Fruit fly (Drosophila melanogaster): ENCODE data around the gene Pgant6.

Pgant6 gene

DNA sequence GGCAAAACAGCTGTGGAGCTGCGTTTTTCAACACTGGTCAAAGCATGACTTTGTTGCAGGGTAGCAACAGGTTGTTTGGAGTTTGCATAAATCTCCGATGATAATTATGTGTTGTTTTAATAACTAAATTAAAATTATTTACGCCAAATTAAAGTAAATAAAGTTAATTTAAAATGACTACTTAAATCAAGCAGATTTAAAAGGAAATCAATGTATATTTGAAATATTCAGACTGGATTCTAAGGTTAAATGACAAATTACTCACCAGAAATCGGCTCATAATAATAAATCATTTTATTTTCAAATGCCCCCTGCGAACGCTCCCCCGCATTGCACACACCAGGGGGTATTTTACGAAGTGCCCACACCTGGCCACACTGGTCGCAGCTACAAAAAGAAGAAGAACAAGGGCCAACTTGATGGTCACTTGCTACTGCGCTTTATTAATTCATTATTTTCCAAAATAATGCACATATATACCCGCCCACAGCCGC, 8.0 kb upstream of the Pgant6 start, which contains the start of the genes CG12093 and Atg2:
Gene CG12093, minus strand, starts transcription at position 40 of the 494 bp plus-strand sequence.
Gene Atg2, plus strand, starts transcription at position 371 of the 494 bp plus-strand sequence.
- TF ChIP-seq CG17801 (GFP tag; optimal IDR thresholded peaks at IDR 0.05; ENCODE audit: partially characterized antibody), result peak; percentile 92

DNA sequence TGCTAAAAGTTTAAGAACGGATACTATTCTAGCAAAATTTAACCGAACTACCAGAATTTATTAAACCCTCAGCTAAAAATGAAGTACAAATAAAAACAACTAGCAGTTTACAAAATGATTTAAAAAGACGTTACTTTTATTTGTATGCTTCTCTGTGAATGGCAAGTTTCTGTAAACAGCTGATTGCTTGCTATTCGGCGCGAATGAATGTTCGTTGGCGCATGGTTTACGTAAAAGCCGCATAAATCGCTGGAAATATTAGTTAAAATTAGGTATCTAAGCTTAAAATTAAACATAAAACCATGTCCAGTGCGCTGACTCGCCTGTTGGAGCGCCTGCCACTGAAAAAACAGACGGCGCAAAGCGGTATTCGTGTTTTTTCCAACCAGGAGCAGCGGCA, 1.3 kb upstream of the Pgant6 start, which contains the start of gene mRpS35:
Gene mRpS35, plus strand, starts transcription at position 189 of the 400 bp plus-strand sequence.
- no peak for TF ChIP-seq CG17801 (GFP tag; optimal IDR thresholded peaks at IDR 0.05; ENCODE audit: partially characterized antibody)

DNA sequence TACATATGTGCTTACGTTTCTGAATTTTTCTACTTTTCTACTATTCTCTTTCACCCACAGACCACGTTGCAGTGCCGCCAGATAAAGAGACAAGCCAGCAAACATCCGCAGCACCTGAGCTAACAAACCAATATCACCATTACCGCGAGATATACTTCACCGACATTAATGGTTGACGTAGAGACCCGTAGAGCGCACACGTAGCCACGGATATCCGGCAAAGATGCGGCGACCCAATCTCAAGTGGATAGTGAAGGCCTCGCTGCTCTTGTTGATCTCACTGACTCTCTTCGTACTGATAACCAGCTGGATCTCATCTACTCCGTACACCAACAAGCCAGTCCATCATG, 598 bp downstream of the Pgant6 start:
- no peak for TF ChIP-seq CG17801 (GFP tag; optimal IDR thresholded peaks at IDR 0.05; ENCODE audit: partially characterized antibody)

DNA sequence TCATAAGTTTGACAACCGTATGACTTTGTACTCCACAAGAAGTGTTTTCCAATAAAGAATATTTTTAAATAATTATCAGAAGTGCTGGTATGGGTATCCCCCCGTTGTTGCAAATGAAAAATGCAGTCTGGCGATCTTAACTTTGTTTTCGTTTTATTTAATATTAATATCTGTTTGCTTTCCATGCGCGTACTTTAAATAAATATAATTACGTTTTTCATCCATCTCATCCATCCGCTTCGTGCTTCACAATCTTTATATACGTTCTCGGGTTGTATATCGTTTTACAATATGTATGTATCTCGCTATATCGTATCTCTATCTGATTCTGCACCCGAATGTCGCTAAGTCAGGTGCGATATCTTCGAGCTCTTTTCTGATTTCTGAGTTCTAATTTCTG, 3.9 kb downstream of the Pgant6 start:
- no peak for TF ChIP-seq CG17801 (GFP tag; optimal IDR thresholded peaks at IDR 0.05; ENCODE audit: partially characterized antibody)

DNA sequence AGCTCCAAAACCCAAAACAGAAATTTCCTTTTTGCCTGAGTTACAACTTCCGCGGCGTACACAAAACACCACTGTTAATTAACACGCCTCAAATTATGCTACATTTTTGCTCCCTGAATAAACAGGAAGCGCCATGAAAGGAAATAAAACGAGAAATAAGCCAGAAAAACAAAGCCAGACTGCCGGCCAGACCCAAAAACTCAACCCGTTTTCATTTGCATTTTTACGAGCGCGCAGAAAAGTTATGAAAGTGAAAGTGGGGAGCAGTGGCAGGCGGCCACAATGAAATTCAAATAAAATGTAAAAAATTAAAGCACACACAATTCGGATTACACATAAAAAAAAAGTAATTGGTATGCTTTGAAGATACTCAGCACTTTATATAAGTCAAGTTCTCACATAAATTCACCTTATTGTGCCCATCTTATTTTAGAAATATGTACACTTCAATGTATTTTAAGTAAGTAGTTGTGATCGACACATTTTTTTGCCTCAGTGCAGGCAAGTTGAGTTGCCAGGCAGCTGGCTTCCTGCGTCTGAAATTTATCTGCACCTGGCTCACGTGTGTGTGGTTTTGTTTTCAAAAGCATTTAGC, 13.4 kb downstream of the Pgant6 start:
- TF ChIP-seq CG17801 (GFP tag; optimal IDR thresholded peaks at IDR 0.05; ENCODE audit: partially characterized antibody), result no peak

DNA sequence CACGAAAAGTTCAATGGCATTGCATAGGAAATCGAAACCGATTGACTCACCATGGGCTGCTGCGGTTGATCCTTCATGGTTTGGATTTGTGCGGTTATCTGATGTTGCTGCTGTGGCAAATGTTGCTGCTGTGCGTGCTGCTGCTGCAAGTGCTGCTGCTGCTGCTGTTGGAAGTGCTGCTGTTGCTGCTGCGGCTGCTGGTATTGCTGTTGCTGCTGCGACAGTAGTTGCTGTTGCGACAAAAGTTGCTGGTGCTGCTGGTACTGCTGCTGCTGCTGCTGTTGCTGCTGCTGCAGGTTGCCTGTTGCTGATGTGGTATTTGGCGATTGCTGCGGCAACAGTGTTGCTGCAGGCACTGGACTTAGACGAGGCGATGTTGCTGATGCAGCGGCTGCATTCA, 14.2 kb downstream of the Pgant6 start:
- no peak for TF ChIP-seq CG17801 (GFP tag; optimal IDR thresholded peaks at IDR 0.05; ENCODE audit: partially characterized antibody)

DNA sequence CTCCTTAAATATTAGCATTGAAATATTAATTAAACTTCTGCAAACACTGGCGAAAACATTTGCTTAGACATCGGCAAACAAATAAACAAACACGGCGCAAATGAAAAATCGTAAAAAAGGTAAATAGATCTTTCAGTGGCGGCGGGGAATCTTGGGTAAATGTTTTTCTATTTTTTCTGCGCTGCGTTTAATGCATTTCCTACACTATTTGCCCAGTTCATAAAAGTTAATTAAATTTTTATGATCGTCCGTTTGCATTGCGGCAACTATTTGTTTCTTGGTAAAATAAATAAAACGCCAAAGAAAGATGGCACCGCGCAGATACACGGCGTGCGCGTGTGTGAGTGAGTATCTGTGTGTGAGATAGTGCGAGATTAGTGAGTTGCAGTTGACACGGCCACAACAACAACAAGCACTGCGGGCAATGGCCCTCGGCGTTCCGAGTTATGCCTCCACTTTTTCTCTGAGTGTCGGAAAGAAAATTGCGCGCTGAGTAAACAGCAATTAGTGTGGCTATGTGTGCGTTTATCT, 16.5 kb downstream of the Pgant6 start:
- peak; percentile 11 for TF ChIP-seq CG17801 (GFP tag; optimal IDR thresholded peaks at IDR 0.05; ENCODE audit: partially characterized antibody)

DNA sequence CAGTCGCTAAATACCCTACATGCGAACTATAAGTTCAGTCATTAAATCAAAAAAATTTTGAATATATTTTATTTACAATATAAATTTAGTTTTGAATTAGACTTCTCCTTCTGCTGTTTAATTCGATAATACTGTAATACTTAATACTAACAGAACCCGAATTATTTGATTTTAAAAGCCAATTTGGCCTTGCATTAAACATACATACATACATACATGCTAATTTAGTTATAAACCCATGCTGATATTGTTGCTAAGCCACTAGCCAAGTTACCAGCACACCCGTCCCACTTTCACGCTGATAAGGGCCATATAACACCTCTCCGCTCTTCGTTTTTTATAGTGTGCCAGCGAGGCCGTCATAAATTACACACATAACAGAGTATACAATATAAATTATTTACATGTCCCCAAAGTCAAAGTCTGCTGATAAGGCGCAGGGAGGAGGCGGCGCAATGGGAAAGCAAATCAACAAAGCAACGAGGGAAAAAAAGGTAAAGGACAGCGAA, 17.1 kb downstream of the Pgant6 start:
- peak; percentile 56 for TF ChIP-seq CG17801 (GFP tag; optimal IDR thresholded peaks at IDR 0.05; ENCODE audit: partially characterized antibody)

DNA sequence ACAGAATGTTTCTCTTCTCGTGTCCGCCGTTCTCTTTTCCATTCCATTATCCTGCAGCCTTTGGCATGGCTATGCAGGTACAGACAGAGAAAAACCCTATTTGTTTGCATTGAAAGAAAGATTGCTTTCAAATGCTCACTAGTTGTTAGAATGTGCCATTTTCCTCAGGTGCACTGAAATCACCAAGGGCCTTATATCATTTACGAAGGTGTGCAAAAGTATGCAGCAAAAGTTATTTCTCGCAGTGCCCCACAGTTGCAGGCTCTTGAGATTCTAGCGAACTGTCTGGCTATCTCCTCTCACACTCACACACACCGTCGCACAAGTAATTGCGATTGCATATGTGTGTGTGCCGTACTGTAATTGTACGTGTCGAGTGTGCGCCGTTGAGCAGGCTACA, 18.3 kb downstream of the Pgant6 start:
- no peak for TF ChIP-seq CG17801 (GFP tag; optimal IDR thresholded peaks at IDR 0.05; ENCODE audit: partially characterized antibody)

DNA sequence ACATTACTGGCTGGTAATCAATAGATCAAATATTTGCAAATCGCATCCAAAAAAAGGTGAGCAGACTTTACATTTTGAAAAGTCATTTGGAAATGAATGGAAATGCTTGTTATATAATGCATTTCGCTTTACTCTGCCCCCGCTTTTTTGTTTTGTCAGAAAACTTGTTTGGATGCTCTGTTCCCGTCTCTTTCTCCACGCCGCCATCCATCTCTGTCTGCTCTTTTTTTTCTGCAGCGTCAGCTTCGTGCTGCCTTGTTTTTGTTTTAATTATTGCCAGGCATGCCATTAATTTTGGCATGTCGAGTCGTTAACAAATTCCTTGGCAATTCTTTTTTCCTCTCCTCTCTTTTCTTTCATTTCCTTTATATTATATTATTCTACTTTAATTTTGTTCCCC, 19.3 kb downstream of the Pgant6 start:
- TF ChIP-seq CG17801 (GFP tag; optimal IDR thresholded peaks at IDR 0.05; ENCODE audit: partially characterized antibody), result no peak

DNA sequence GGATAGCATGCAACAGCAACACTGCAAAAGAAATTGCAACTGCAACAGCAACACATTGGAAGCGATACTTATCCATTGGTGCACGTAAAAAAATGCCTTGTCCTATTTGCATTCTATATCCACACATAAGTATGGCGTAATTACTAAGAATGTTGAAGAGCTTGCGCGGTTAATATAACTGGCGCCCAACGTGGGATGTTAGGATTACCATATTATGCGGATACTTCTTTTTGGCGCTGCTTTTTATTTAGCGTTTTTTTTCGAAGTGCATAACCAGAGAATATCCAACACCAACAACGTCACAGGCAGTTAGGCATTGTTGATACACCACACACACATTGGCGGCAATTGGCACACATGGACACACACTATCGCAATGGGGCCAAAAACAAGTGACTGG, 20.0 kb downstream of the Pgant6 start:
- no peak for TF ChIP-seq CG17801 (GFP tag; optimal IDR thresholded peaks at IDR 0.05; ENCODE audit: partially characterized antibody)

DNA sequence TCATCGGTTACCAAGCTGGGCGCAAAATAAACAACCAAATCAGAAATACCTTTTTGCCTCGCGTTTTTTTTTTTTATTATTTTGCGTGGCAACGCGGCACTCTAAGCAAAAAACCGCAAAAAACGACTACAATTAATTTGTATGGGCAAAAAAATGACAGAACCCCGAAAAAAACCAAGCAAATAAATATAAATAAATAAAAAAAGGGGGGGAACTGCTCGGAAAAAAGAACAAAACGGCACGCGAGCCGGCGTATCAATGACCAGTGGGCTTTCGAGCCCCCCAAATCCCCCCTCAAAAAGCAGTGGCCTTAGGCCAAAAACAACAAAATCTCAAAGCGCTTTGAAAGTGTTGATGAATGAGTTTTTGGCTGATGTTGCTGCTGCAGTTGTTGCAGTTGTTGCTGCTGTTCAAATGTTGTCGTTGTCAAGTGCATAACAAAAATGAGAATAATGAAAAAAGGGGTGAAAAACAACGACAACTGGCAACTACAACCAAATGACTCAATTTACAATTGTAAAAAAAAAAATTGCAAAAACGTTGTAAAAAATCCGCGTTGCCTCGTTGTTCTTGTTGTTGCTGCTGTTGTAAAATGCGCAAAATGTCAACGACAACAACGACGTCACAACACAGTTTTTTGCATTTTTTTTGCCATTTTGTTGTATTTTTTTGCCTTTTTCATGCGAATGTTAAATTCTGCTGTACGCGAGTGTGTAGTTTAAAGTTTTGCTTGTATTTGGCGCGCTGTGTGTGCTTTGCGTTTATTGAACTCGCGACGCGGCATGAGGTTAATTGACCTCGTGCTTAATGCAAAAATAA, 23.3 kb downstream of the Pgant6 start:
- peak; percentile 98 for TF ChIP-seq CG17801 (GFP tag; optimal IDR thresholded peaks at IDR 0.05; ENCODE audit: partially characterized antibody)

DNA sequence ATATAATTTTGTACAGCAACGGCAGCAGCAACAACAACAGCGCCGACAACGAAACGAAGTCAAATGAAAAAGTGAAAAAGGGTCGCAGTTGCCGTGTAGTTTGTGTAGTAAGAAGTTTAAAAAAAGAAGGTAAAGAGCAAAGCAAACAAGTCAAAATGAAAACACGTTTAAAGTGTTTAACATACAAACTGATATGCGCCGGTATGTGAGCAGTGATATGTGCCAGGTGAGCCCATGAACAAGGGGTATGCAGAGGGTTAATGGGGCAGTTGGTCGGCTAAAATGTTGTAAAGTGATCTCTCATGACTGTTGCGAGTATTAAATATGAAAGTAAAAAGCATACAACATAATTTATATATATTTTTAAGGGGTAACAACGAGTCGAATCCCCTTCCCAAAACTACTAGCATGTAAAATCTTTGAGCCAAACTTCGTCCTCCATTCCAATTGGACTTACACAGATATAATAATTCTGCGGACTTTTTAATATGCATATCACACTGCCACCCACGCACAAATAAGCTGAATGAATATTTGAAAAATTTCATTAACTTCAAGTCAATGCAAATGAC, 24.0 kb downstream of the Pgant6 start:
- no peak for TF ChIP-seq CG17801 (GFP tag; optimal IDR thresholded peaks at IDR 0.05; ENCODE audit: partially characterized antibody)

DNA sequence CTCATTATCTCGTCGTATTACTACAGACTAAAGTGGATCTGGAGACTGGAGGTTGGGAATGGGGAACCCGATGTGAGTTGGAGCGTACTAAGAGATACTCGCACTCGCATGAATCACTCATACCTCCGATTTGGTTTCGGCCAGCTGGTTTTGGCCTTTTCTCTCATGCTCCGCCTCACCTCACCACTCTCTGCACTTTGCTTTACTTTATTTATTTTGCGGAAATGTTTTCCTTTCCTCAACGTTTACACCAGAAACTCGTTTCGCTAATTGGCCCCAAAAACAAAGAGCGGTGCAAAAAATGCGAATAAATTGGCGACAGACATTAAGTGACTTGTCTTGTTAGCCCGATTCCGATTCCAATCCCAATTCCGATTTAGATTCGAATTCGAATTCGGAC, 25.3 kb downstream of the Pgant6 start:
- no peak for TF ChIP-seq CG17801 (GFP tag; optimal IDR thresholded peaks at IDR 0.05; ENCODE audit: partially characterized antibody)

DNA sequence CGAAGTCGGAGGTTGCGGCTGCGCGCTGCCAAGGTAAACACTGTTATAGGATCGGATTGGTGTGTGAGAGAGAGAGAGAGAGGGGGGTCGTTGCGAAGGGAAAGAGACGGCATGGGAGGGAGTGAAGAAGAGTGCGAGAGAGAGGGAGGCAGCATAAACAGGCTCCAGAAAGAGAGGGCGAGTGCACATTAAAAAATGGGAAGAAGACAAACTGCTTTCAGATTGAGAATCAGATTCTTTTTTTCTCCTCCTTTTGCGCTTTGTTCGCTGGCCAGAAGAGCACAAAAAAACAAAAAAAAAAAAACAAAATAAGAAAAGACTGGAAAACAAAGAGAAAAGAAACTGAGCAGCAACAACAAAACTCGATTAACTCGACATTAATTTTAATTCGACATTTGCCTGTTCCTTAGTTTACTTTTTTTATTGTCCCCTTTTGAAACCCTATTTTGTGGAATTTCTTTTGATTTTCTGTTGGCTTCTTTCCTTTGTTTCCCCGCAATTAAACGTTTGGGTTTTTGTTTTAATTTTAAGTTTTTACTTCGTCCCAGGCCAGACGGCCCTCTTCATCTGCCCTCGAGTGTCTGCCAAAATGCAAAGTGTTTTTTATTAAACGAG, 26.3 kb downstream of the Pgant6 start:
- TF ChIP-seq CG17801 (GFP tag; optimal IDR thresholded peaks at IDR 0.05; ENCODE audit: partially characterized antibody), result no peak
